Fruit fly (Drosophila melanogaster) whole organism, embryonic: ENCODE measurements around the gene Bgb.
A peak's percentile ranks its signal among the peaks of the same experiment; 100 is the strongest.

Experiments
- Bgb ChIP-seq: fragments of 200-800 bp; sonication (Bioruptor generic); IDR thresholded peaks from 2 replicates; pipeline ENCODE4 v1.3.6; 2022; ENCODE audit warnings: missing biosample characterization, missing genetic modification characterization; ENCODE audit not compliant: partially characterized antibody
- CG10267 ChIP-seq: fragments of 200-800 bp; sonication (Bioruptor generic); optimal IDR thresholded peaks from 2 replicates; lab custom pipeline; 2018; ENCODE audit warnings: missing biosample characterization, mild to moderate bottlenecking, missing genetic modification characterization, moderate library complexity
- CG10366 ChIP-seq: fragments of 200-800 bp; sonication (Bioruptor generic); IDR thresholded peaks from 2 replicates; pipeline ENCODE4 v1.3.6; 2022; ENCODE audit warnings: missing biosample characterization, missing genetic modification characterization
- CG10543 ChIP-seq: fragments of 200-800 bp; sonication (Bioruptor generic); optimal IDR thresholded peaks from 3 replicates; lab custom pipeline; 2017; ENCODE audit warnings: missing biosample characterization, mild to moderate bottlenecking, missing genetic modification characterization, moderate library complexity
- CG13894 ChIP-seq: fragments of 200-800 bp; sonication (Bioruptor generic); optimal IDR thresholded peaks from 3 replicates; lab custom pipeline; 2018; ENCODE audit warnings: missing biosample characterization, mild to moderate bottlenecking, missing genetic modification characterization, moderate library complexity
- CG14014 ChIP-seq: fragments of 200-800 bp; sonication (Bioruptor generic); IDR thresholded peaks from 2 replicates; pipeline ENCODE4 v1.3.6; 2022; ENCODE audit warnings: missing biosample characterization, missing genetic modification characterization
- CG18599 ChIP-seq: fragments of 200-800 bp; sonication (Bioruptor generic); optimal IDR thresholded peaks from 3 replicates; lab custom pipeline; 2017; ENCODE audit warnings: missing biosample characterization, missing genetic modification characterization, mild to moderate bottlenecking, moderate library complexity, missing genetic modification reagents
- CG2202 ChIP-seq: fragments of 200-800 bp; sonication (Bioruptor generic); optimal IDR thresholded peaks from 2 replicates; lab custom pipeline; 2018; ENCODE audit warnings: missing biosample characterization, mild to moderate bottlenecking, missing genetic modification characterization
- CG31224 ChIP-seq: fragments of 200-800 bp; sonication (Bioruptor generic); IDR thresholded peaks from 2 replicates; pipeline ENCODE4 v1.3.6; 2022; ENCODE audit warnings: missing biosample characterization, missing genetic modification characterization
- CG32532 ChIP-seq: fragments of 200-800 bp; sonication (Bioruptor generic); IDR thresholded peaks from 2 replicates; pipeline ENCODE4 v1.3.6; 2022; ENCODE audit warnings: missing biosample characterization, missing genetic modification characterization
- CG9437 ChIP-seq: fragments of 200-800 bp; sonication (Bioruptor generic); optimal IDR thresholded peaks from 2 replicates; lab custom pipeline; 2018; ENCODE audit warnings: missing biosample characterization, mild to moderate bottlenecking, missing genetic modification characterization
- Deaf1 ChIP-seq: fragments of 200-800 bp; optimal IDR thresholded peaks from 3 replicates; lab custom pipeline; 2019; ENCODE audit warnings: missing biosample characterization, mild to moderate bottlenecking, missing genetic modification characterization, moderate library complexity
- Dfd ChIP-seq, 2 experiments: fragments of >200 bp; optimal IDR thresholded peaks; 2 replicates each; lab custom pipeline; 2017; ENCODE audit warnings: missing biosample characterization in 2 of 2, missing genetic modification characterization in 2 of 2
- H2.0 ChIP-seq: fragments of 200-800 bp; sonication (Bioruptor generic); IDR thresholded peaks from 2 replicates; pipeline ENCODE4 v1.3.6; 2022; ENCODE audit warnings: missing biosample characterization, missing genetic modification characterization
- Hr51 ChIP-seq, 2 experiments: fragments of 200-800 bp; sonication (Bioruptor generic); optimal IDR thresholded peaks; 2 replicates in 1 of 2; 3 replicates in 1 of 2; lab custom pipeline; 2016 to 2018; ENCODE audit warnings: missing biosample characterization in 2 of 2, missing genetic modification characterization in 2 of 2, mild to moderate bottlenecking in 1 of 2, moderate library complexity in 1 of 2
- Kr ChIP-seq: fragments of 200-800 bp; sonication (Bioruptor generic); optimal IDR thresholded peaks from 2 replicates; lab custom pipeline; 2017; ENCODE audit warnings: missing biosample characterization, mild to moderate bottlenecking, missing genetic modification characterization
- MESR4 ChIP-seq: fragments of 200-800 bp; sonication (Bioruptor generic); optimal IDR thresholded peaks from 2 replicates; lab custom pipeline; 2018; ENCODE audit warnings: missing biosample characterization, mild to moderate bottlenecking, missing genetic modification characterization, moderate library complexity
- Med ChIP-seq: fragments of 200-800 bp; sonication (Bioruptor generic); peaks from one replicate; lab custom pipeline; 2016; ENCODE audit warnings: missing biosample characterization, missing genetic modification characterization, mild to moderate bottlenecking, inconsistent platforms, moderate library complexity
- NFAT ChIP-seq: fragments of 200-800 bp; sonication (Bioruptor generic); IDR thresholded peaks from 2 replicates; pipeline ENCODE4 v1.3.6; 2022; ENCODE audit warnings: missing biosample characterization, missing genetic modification characterization
- Oaz ChIP-seq: fragments of 200-800 bp; sonication (Bioruptor generic); IDR thresholded peaks from 2 replicates; pipeline ENCODE4 v1.3.6; 2022; ENCODE audit warnings: missing biosample characterization, missing genetic modification characterization
- Scr ChIP-seq: fragments of 200-800 bp; sonication (Bioruptor generic); IDR thresholded peaks from 2 replicates; pipeline ENCODE4 v1.3.6; 2022; ENCODE audit warnings: missing biosample characterization, missing genetic modification characterization; ENCODE audit not compliant: partially characterized antibody
- Sox102F ChIP-seq: fragments of 200-800 bp; sonication (Bioruptor generic); optimal IDR thresholded peaks from 2 replicates; lab custom pipeline; 2018; ENCODE audit warnings: missing biosample characterization, mild to moderate bottlenecking, missing genetic modification characterization, moderate library complexity
- Trl ChIP-seq, 3 experiments: fragments of >200 bp in 2 of 3; fragments of 200-800 bp in 1 of 3; sonication (Bioruptor generic) in 1 of 3; optimal IDR thresholded peaks; 2 replicates in 1 of 3; 3 replicates in 2 of 3; lab custom pipeline; 2016 to 2017; ENCODE audit warnings: missing biosample characterization in 1 of 3, missing genetic modification characterization in 1 of 3
- cg ChIP-seq: fragments of 200-800 bp; sonication (Bioruptor generic); optimal IDR thresholded peaks from 3 replicates; lab custom pipeline; 2019; ENCODE audit warnings: missing biosample characterization, mild to moderate bottlenecking, missing genetic modification characterization, moderate library complexity
- chinmo ChIP-seq: fragments of 200-800 bp; sonication (Bioruptor generic); IDR thresholded peaks from 4 replicates; pipeline ENCODE4 v1.3.6; 2022; ENCODE audit warnings: missing biosample characterization, missing genetic modification characterization; ENCODE audit not compliant: partially characterized antibody
- chm ChIP-seq: fragments of 200-800 bp; sonication (Bioruptor generic); IDR thresholded peaks from 2 replicates; pipeline ENCODE4 v1.3.6; 2022; ENCODE audit warnings: missing biosample characterization, missing genetic modification characterization
- crol ChIP-seq: fragments of 200-800 bp; sonication (Bioruptor generic); IDR thresholded peaks from 2 replicates; pipeline ENCODE4 v1.3.6; 2022; ENCODE audit warnings: missing biosample characterization, missing genetic modification characterization
- crp ChIP-seq, 2 experiments: fragments of 200-800 bp; sonication (Bioruptor generic); optimal IDR thresholded peaks; 2 replicates in 1 of 2; 3 replicates in 1 of 2; lab custom pipeline; 2017; ENCODE audit warnings: missing biosample characterization in 2 of 2, missing genetic modification characterization in 2 of 2, mild to moderate bottlenecking in 1 of 2, moderate library complexity in 1 of 2
- dan ChIP-seq: fragments of 200-800 bp; sonication (Bioruptor generic); IDR thresholded peaks from 2 replicates; pipeline ENCODE4 v1.3.6; 2022; ENCODE audit warnings: missing biosample characterization, missing genetic modification characterization
- ewg ChIP-seq: fragments of 200-800 bp; sonication (Bioruptor generic); optimal IDR thresholded peaks from 3 replicates; lab custom pipeline; 2017; ENCODE audit warnings: mild to moderate bottlenecking, missing biosample characterization, missing genetic modification reagents, missing genetic modification characterization
- knrl ChIP-seq: fragments of 200-800 bp; sonication (Bioruptor generic); IDR thresholded peaks from 3 replicates; pipeline ENCODE4 v1.3.6; 2022; ENCODE audit warnings: missing biosample characterization, missing genetic modification characterization; ENCODE audit not compliant: partially characterized antibody
- lab ChIP-seq: fragments of 200-800 bp; sonication (Bioruptor generic); optimal IDR thresholded peaks from 3 replicates; lab custom pipeline; 2017; ENCODE audit warnings: missing biosample characterization, missing genetic modification characterization, mild to moderate bottlenecking, moderate library complexity, missing genetic modification reagents
- mirr ChIP-seq: fragments of 200-800 bp; sonication (Bioruptor generic); optimal IDR thresholded peaks from 3 replicates; lab custom pipeline; 2018; ENCODE audit warnings: missing biosample characterization, mild to moderate bottlenecking, missing genetic modification characterization
- pfk ChIP-seq: fragments of 200-800 bp; sonication (Bioruptor generic); optimal IDR thresholded peaks from 2 replicates; lab custom pipeline; 2018; ENCODE audit warnings: missing biosample characterization, mild to moderate bottlenecking, missing genetic modification characterization, moderate library complexity
- psq ChIP-seq: fragments of 200-800 bp; sonication (Bioruptor generic); optimal IDR thresholded peaks from 2 replicates; lab custom pipeline; 2017; ENCODE audit warnings: missing biosample characterization, missing genetic modification characterization
- row ChIP-seq: fragments of 200-800 bp; sonication (Bioruptor generic); IDR thresholded peaks from 3 replicates; pipeline ENCODE4 v1.3.6; 2022; ENCODE audit warnings: missing biosample characterization, missing genetic modification characterization
- scrt ChIP-seq: fragments of 200-800 bp; sonication (Bioruptor generic); optimal IDR thresholded peaks from 2 replicates; lab custom pipeline; 2018; ENCODE audit warnings: missing biosample characterization, mild to moderate bottlenecking, missing genetic modification characterization, moderate library complexity
- sim ChIP-seq: fragments of 200-800 bp; sonication (Bioruptor generic); IDR thresholded peaks from 2 replicates; pipeline ENCODE4 v1.3.6; 2022; ENCODE audit warnings: missing biosample characterization, missing genetic modification characterization
- slbo ChIP-seq: fragments of 200-800 bp; sonication (Bioruptor generic); IDR thresholded peaks from 2 replicates; pipeline ENCODE4 v1.3.6; 2022; ENCODE audit warnings: missing biosample characterization, missing genetic modification characterization
- sna ChIP-seq: fragments of 200-800 bp; sonication (Bioruptor generic); IDR thresholded peaks from 2 replicates; pipeline ENCODE4 v1.3.6; 2022; ENCODE audit warnings: missing biosample characterization, missing genetic modification characterization; ENCODE audit not compliant: partially characterized antibody
- so ChIP-seq: fragments of 200-800 bp; sonication (Bioruptor generic); IDR thresholded peaks from 3 replicates; pipeline ENCODE4 v1.3.6; 2022; ENCODE audit warnings: missing biosample characterization, missing genetic modification characterization
- trem ChIP-seq: fragments of 200-800 bp; optimal IDR thresholded peaks from 3 replicates; lab custom pipeline; 2019; ENCODE audit warnings: missing biosample characterization, mild to moderate bottlenecking, missing genetic modification characterization, moderate library complexity
- vfl ChIP-seq: fragments of 200-800 bp; sonication (Bioruptor generic); optimal IDR thresholded peaks from 2 replicates; lab custom pipeline; 2016; ENCODE audit warnings: missing biosample characterization, missing genetic modification characterization
- wor ChIP-seq: fragments of 200-800 bp; sonication (Bioruptor generic); IDR thresholded peaks from 2 replicates; pipeline ENCODE4 v1.3.6; 2022; ENCODE audit warnings: missing biosample characterization, missing genetic modification characterization
- zfh2 ChIP-seq: fragments of 200-800 bp; sonication (Bioruptor generic); optimal IDR thresholded peaks from 2 replicates; lab custom pipeline; 2016; ENCODE audit warnings: missing biosample characterization, missing genetic modification characterization

Bgb gene

DNA sequence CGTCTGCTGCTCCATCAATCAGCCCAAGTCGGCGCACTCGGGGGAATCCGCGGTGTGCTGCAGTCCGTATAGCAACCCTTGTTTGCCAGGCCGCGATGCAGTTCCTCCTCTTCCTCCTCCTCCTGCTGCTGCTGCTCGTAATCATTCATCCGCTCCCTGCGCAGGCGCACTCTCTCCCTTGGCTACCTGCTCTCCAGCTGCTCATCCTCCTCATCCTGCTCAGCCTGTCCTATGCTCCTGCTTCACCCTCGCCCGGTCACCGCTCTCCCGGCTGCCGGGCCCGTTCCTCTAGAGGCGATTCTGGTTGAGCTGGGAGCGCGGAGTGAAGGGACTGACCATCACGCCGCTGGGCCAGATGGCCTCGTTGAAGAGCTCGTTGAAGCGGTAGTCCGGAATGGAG is 12.6 kb upstream of the Bgb start:
- TF ChIP-seq Deaf1 (tag; lab: Kevin White, UChicago) = peak; percentile 31
- no peak for TF ChIP-seq CG10366 (GFP tag; lab: Robert Waterston, UW)
- TF ChIP-seq ewg (GFP tag; lab: Kevin White, UChicago) = peak; percentile 89
- TF ChIP-seq vfl (GFP tag; lab: Kevin White, UChicago) = no peak
- 0 out of 4 replicates have a peak, but pooled peaks have one; percentile 42 for TF ChIP-seq chinmo (GFP tag; lab: Robert Waterston, UW)
- TF ChIP-seq crol (GFP tag; lab: Robert Waterston, UW) = peak; percentile 74
- TF ChIP-seq Trl (optimal IDR thresholded peaks at IDR 0.05; lab: Kevin White, UChicago) = peak; percentile 15 to 38
- no peak for TF ChIP-seq Trl (GFP tag; optimal IDR thresholded peaks at IDR 0.05; lab: Kevin White, UChicago)
- peak; percentile 48; the same call in 1 of the 2 replicates for TF ChIP-seq CG31224

DNA sequence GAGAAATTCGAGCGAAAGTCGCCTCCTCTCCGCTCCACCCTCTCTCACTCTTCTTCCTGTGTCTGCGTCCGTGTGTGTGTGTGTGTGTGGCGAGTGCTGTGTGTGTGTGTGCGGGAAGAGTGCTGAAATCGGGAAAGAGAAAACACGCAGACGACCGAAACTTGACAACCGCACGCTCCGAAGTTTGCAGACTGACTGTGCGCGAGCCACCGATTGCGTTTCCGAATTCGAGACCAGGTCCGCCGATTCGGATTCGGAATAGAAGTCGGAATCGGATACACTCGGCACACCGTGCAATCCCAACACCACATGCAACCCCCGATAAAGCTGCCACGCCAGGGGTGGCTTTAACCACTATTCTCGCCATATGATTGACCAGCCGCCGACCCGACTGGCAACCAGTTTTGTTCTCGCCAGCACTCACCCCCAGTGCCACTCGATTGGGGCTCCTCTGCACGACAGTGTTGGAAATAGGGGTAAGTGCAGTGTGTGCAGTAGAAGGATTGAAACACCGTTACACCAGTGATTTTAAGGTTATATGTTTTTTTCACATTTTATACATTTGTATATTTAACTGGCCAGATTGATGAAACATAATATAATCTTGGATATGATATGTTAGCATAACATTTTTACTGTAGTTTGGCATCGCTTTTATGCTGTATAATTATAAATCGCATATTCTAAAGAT is 11.2 kb upstream of the Bgb start, which contains the start of gene CG13928:
Gene CG13928, minus strand, starts transcription at position 202 of the 691 bp plus-strand sequence.
- no peak for TF ChIP-seq wor
- TF ChIP-seq sna = 0 out of 2 replicates have a peak, but pooled peaks have one; percentile 18
- TF ChIP-seq CG18599 (GFP tag; lab: Kevin White, UChicago) = peak; percentile 34
- no peak for TF ChIP-seq CG10366 (GFP tag; lab: Robert Waterston, UW)
- TF ChIP-seq ewg (GFP tag; lab: Kevin White, UChicago) = peak; percentile 89
- no peak for TF ChIP-seq trem (tag; lab: Kevin White, UChicago)
- TF ChIP-seq sim (GFP tag; lab: Robert Waterston, UW) = no peak
- TF ChIP-seq zfh2 (GFP tag; lab: Kevin White, UChicago) = no peak
- no peak for TF ChIP-seq CG9437 (GFP tag; lab: Kevin White, UChicago)
- no peak for TF ChIP-seq H2.0
- 0 out of 2 replicates have a peak, but pooled peaks have one; percentile 36 for TF ChIP-seq NFAT (GFP tag; lab: Robert Waterston, UW)
- peak; percentile 84 for TF ChIP-seq crol (GFP tag; lab: Robert Waterston, UW)
- TF ChIP-seq Oaz (GFP tag; lab: Robert Waterston, UW) = no peak
- TF ChIP-seq scrt = peak; percentile 42
- TF ChIP-seq lab (GFP tag; lab: Kevin White, UChicago) = peak; percentile 9
- peak; percentile 19 for TF ChIP-seq CG10543
- TF ChIP-seq slbo (GFP tag; lab: Robert Waterston, UW) = peak; percentile 12; the same call in 1 of the 2 replicates
- TF ChIP-seq chm (GFP tag; lab: Robert Waterston, UW) = no peak
- TF ChIP-seq CG13894 (tag; lab: Kevin White, UChicago) = peak; percentile 98
- peak; percentile 77 for TF ChIP-seq cg
- no peak for TF ChIP-seq CG2202
- no peak for TF ChIP-seq Scr
- TF ChIP-seq Med (GFP tag; lab: Kevin White, UChicago) = peak; percentile 53
- TF ChIP-seq dan = no peak
- no peak for TF ChIP-seq psq (GFP tag; lab: Kevin White, UChicago)
- TF ChIP-seq Bgb (GFP tag; lab: Robert Waterston, UW) = peak; percentile 69; the same call in 1 of the 2 replicates
- peak; percentile 44 for TF ChIP-seq CG10267 (tag; lab: Kevin White, UChicago)
- no peak for TF ChIP-seq CG14014 (GFP tag; lab: Robert Waterston, UW)
- TF ChIP-seq so (GFP tag; lab: Robert Waterston, UW) = 0 out of 3 replicates have a peak, but pooled peaks have one; percentile 30
- 0 out of 3 replicates have a peak, but pooled peaks have one; percentile 11 for TF ChIP-seq knrl (GFP tag; lab: Robert Waterston, UW)
- TF ChIP-seq mirr (GFP tag; lab: Kevin White, UChicago) = no peak
- TF ChIP-seq Dfd (GFP tag; optimal IDR thresholded peaks at IDR 0.05; lab: Kevin White, UChicago) = no peak
- TF ChIP-seq MESR4 (GFP tag; lab: Kevin White, UChicago) = no peak
- TF ChIP-seq CG32532 = no peak
- no peak for TF ChIP-seq Sox102F (GFP tag; lab: Kevin White, UChicago)
- TF ChIP-seq Hr51 (GFP tag; optimal IDR thresholded peaks at IDR 0.05; lab: Kevin White, UChicago) = no peak
- TF ChIP-seq crp (GFP tag; optimal IDR thresholded peaks at IDR 0.05; lab: Kevin White, UChicago) = peak in 1 of 2 experiments; percentile 37
- peak; percentile 62 for TF ChIP-seq row (GFP tag; lab: Robert Waterston, UW)
- TF ChIP-seq Kr (GFP tag; lab: Kevin White, UChicago) = peak; percentile 44
- TF ChIP-seq pfk = no peak
